Fruit fly (Drosophila melanogaster) whole organism, embryonic: ENCODE results near the gene DCP2.

Experiments used
- Asciz ChIP-seq: fragments of 200-800 bp; sonication (Bioruptor generic); optimal IDR thresholded peaks from 2 replicates; lab custom pipeline; 2017; ENCODE audit warnings: missing biosample characterization, mild to moderate bottlenecking, missing genetic modification characterization, missing genetic modification reagents
- Atf-2 ChIP-seq: fragments of 200-800 bp; sonication (Bioruptor generic); optimal IDR thresholded peaks from 2 replicates; lab custom pipeline; 2016; ENCODE audit warnings: missing biosample characterization, missing genetic modification characterization
- B-H1 ChIP-seq: fragments of 200-800 bp; sonication (Bioruptor generic); IDR thresholded peaks from 3 replicates; pipeline ENCODE4 v1.3.6; 2022; ENCODE audit warnings: missing biosample characterization, missing genetic modification characterization
- CG10654 ChIP-seq: fragments of 200-800 bp; sonication (Bioruptor generic); optimal IDR thresholded peaks from 2 replicates; lab custom pipeline; 2016; ENCODE audit warnings: missing biosample characterization, missing genetic modification characterization
- CG12071 ChIP-seq: fragments of 200-800 bp; sonication (Bioruptor generic); optimal IDR thresholded peaks from 3 replicates; lab custom pipeline; 2018; ENCODE audit warnings: missing biosample characterization, mild to moderate bottlenecking, missing genetic modification characterization
- CG14050 ChIP-seq: fragments of 200-800 bp; sonication (Bioruptor generic); IDR thresholded peaks from 3 replicates; pipeline ENCODE4 v1.3.6; 2022; ENCODE audit warnings: missing biosample characterization, missing genetic modification characterization
- CG15601 ChIP-seq: fragments of 200-800 bp; sonication (Bioruptor generic); optimal IDR thresholded peaks from 3 replicates; lab custom pipeline; 2019; ENCODE audit warnings: missing biosample characterization, mild to moderate bottlenecking, missing genetic modification characterization, moderate library complexity
- CG17186 ChIP-seq: fragments of 200-800 bp; sonication (Bioruptor generic); optimal IDR thresholded peaks from 3 replicates; lab custom pipeline; 2017; ENCODE audit warnings: missing biosample characterization, missing genetic modification reagents, missing genetic modification characterization
- CG17359 ChIP-seq: fragments of 200-800 bp; sonication (Bioruptor generic); optimal IDR thresholded peaks from 3 replicates; lab custom pipeline; 2018; ENCODE audit warnings: missing biosample characterization, mild to moderate bottlenecking, missing genetic modification characterization, moderate library complexity
- CG17802 ChIP-seq: fragments of 200-800 bp; sonication (Bioruptor generic); optimal IDR thresholded peaks from 2 replicates; lab custom pipeline; 2018; ENCODE audit warnings: missing biosample characterization, mild to moderate bottlenecking, missing genetic modification characterization, moderate library complexity
- CG17912 ChIP-seq: fragments of 200-800 bp; sonication (Bioruptor generic); optimal IDR thresholded peaks from 2 replicates; lab custom pipeline; 2018; ENCODE audit warnings: missing biosample characterization, mild to moderate bottlenecking, missing genetic modification characterization
- CG2116 ChIP-seq: fragments of 200-800 bp; sonication (Bioruptor generic); optimal IDR thresholded peaks from 3 replicates; lab custom pipeline; 2018; ENCODE audit warnings: missing biosample characterization, mild to moderate bottlenecking, missing genetic modification characterization
- CG2120 ChIP-seq: fragments of 200-800 bp; sonication (Bioruptor generic); optimal IDR thresholded peaks from 3 replicates; lab custom pipeline; 2016; ENCODE audit warnings: missing biosample characterization, missing genetic modification characterization
- CG2129 ChIP-seq: fragments of 200-800 bp; sonication (Bioruptor generic); IDR thresholded peaks from 2 replicates; pipeline ENCODE4 v1.3.6; 2022; ENCODE audit warnings: missing biosample characterization, missing genetic modification characterization; ENCODE audit not compliant: partially characterized antibody
- CG30403 ChIP-seq: fragments of 200-800 bp; sonication (Bioruptor generic); optimal IDR thresholded peaks from 3 replicates; lab custom pipeline; 2016; ENCODE audit warnings: missing biosample characterization, missing genetic modification characterization
- CG8388 ChIP-seq: fragments of 200-800 bp; sonication (Bioruptor generic); optimal IDR thresholded peaks from 2 replicates; lab custom pipeline; 2019; ENCODE audit warnings: missing biosample characterization, mild to moderate bottlenecking, missing genetic modification characterization, moderate library complexity
- CG9727 ChIP-seq: fragments of 200-800 bp; sonication (Bioruptor generic); optimal IDR thresholded peaks from 3 replicates; lab custom pipeline; 2017; ENCODE audit warnings: missing biosample characterization, mild to moderate bottlenecking, missing genetic modification characterization
- Camta ChIP-seq: fragments of 200-800 bp; sonication (Bioruptor generic); optimal IDR thresholded peaks from 2 replicates; lab custom pipeline; 2016; ENCODE audit warnings: missing biosample characterization, missing genetic modification characterization
- Doc3 ChIP-seq: fragments of 200-800 bp; sonication (Bioruptor generic); IDR thresholded peaks from 3 replicates; pipeline ENCODE4 v1.3.6; 2022; ENCODE audit warnings: missing biosample characterization, missing genetic modification characterization; ENCODE audit not compliant: partially characterized antibody
- Drgx ChIP-seq: fragments of 200-800 bp; sonication (Bioruptor generic); IDR thresholded peaks from 2 replicates; pipeline ENCODE4 v1.3.6; 2022; ENCODE audit warnings: missing biosample characterization, missing genetic modification characterization
- E2f1 ChIP-seq: fragments of 200-800 bp; sonication (Bioruptor generic); IDR thresholded peaks from 2 replicates; pipeline ENCODE4 v1.3.6; 2022; ENCODE audit warnings: missing biosample characterization, missing genetic modification characterization
- ERR ChIP-seq: fragments of 200-800 bp; sonication (Bioruptor generic); optimal IDR thresholded peaks from 2 replicates; lab custom pipeline; 2016; ENCODE audit warnings: missing biosample characterization, missing genetic modification characterization
- Eip74EF ChIP-seq, 2 experiments: fragments of 200-800 bp in 1 of 2; fragments of >200 bp in 1 of 2; sonication (Bioruptor generic) in 1 of 2; optimal IDR thresholded peaks; 2 replicates each; lab custom pipeline; 2017 to 2019; ENCODE audit warnings: missing biosample characterization in 2 of 2, missing genetic modification characterization in 2 of 2, mild to moderate bottlenecking in 1 of 2, moderate library complexity in 1 of 2
- Elba2 ChIP-seq: fragments of 200-800 bp; sonication (Bioruptor generic); optimal IDR thresholded peaks from 3 replicates; lab custom pipeline; 2016; ENCODE audit warnings: missing biosample characterization, missing genetic modification characterization
- Nf-YB ChIP-seq: fragments of 200-800 bp; sonication (Bioruptor generic); optimal IDR thresholded peaks from 3 replicates; lab custom pipeline; 2019; ENCODE audit warnings: missing biosample characterization, mild to moderate bottlenecking, missing genetic modification characterization, moderate library complexity
- Optix ChIP-seq: fragments of 200-800 bp; sonication (Bioruptor generic); IDR thresholded peaks from 3 replicates; pipeline ENCODE4 v1.3.6; 2022; ENCODE audit warnings: missing biosample characterization, missing genetic modification characterization
- PHDP ChIP-seq: fragments of 200-800 bp; sonication (Bioruptor generic); optimal IDR thresholded peaks from 3 replicates; lab custom pipeline; 2018; ENCODE audit warnings: missing biosample characterization, mild to moderate bottlenecking, missing genetic modification characterization, moderate library complexity
- Trl ChIP-seq, 3 experiments: fragments of >200 bp in 2 of 3; fragments of 200-800 bp in 1 of 3; sonication (Bioruptor generic) in 1 of 3; optimal IDR thresholded peaks; 2 replicates in 1 of 3; 3 replicates in 2 of 3; lab custom pipeline; 2016 to 2017; ENCODE audit warnings: missing biosample characterization in 1 of 3, missing genetic modification characterization in 1 of 3
- Vsx1 ChIP-seq: fragments of 200-800 bp; sonication (Bioruptor generic); optimal IDR thresholded peaks from 2 replicates; lab custom pipeline; 2017; ENCODE audit warnings: missing biosample characterization, mild to moderate bottlenecking, missing genetic modification characterization, missing genetic modification reagents
- ara ChIP-seq: fragments of 200-800 bp; sonication (Bioruptor generic); IDR thresholded peaks from 2 replicates; pipeline ENCODE4 v1.3.6; 2022; ENCODE audit warnings: missing biosample characterization, missing genetic modification characterization
- bab2 ChIP-seq: fragments of 200-800 bp; sonication (Bioruptor generic); optimal IDR thresholded peaks from 2 replicates; lab custom pipeline; 2016; ENCODE audit warnings: missing biosample characterization, missing genetic modification characterization
- bowl ChIP-seq: fragments of 200-800 bp; sonication (Bioruptor generic); IDR thresholded peaks from 2 replicates; pipeline ENCODE4 v1.3.6; 2022; ENCODE audit warnings: missing biosample characterization, missing genetic modification characterization
- bsh ChIP-seq, 2 experiments: fragments of 200-800 bp; sonication (Bioruptor generic); optimal IDR thresholded peaks; 2 replicates each; lab custom pipeline; 2017 to 2018; ENCODE audit warnings: mild to moderate bottlenecking in 2 of 2, missing biosample characterization in 2 of 2, missing genetic modification characterization in 2 of 2, moderate library complexity in 1 of 2
- caup ChIP-seq: fragments of 200-800 bp; sonication (Bioruptor generic); optimal IDR thresholded peaks from 3 replicates; lab custom pipeline; 2017; ENCODE audit warnings: missing biosample characterization, mild to moderate bottlenecking, missing genetic modification characterization, moderate library complexity; ENCODE audit not compliant: severe bottlenecking
- chinmo ChIP-seq: fragments of 200-800 bp; sonication (Bioruptor generic); IDR thresholded peaks from 4 replicates; pipeline ENCODE4 v1.3.6; 2022; ENCODE audit warnings: missing biosample characterization, missing genetic modification characterization; ENCODE audit not compliant: partially characterized antibody
- dati ChIP-seq: fragments of 200-800 bp; sonication (Bioruptor generic); IDR thresholded peaks from 2 replicates; pipeline ENCODE4 v1.3.6; 2022; ENCODE audit warnings: missing biosample characterization, missing genetic modification characterization
- gem ChIP-seq: fragments of 200-800 bp; sonication (Bioruptor generic); optimal IDR thresholded peaks from 2 replicates; lab custom pipeline; 2019; ENCODE audit warnings: missing biosample characterization, mild to moderate bottlenecking, missing genetic modification characterization, moderate library complexity
- her ChIP-seq: fragments of 200-800 bp; sonication (Bioruptor generic); optimal IDR thresholded peaks from 2 replicates; lab custom pipeline; 2016; ENCODE audit warnings: missing biosample characterization, missing genetic modification characterization
- jing ChIP-seq: fragments of 200-800 bp; sonication (Bioruptor generic); optimal IDR thresholded peaks from 2 replicates; lab custom pipeline; 2018; ENCODE audit warnings: missing biosample characterization, mild to moderate bottlenecking, missing genetic modification characterization
- kni ChIP-seq: fragments of 200-800 bp; sonication (Bioruptor generic); optimal IDR thresholded peaks from 3 replicates; lab custom pipeline; 2017; ENCODE audit warnings: mild to moderate bottlenecking, missing biosample characterization, missing genetic modification reagents, missing genetic modification characterization
- lola ChIP-seq, 3 experiments: fragments of >200 bp in 2 of 3; fragments of 200-800 bp in 1 of 3; sonication (Bioruptor generic) in 1 of 3; optimal IDR thresholded peaks; 2 replicates each; lab custom pipeline; 2017 to 2019; ENCODE audit warnings: missing biosample characterization in 3 of 3, missing genetic modification characterization in 3 of 3, mild to moderate bottlenecking in 1 of 3, moderate library complexity in 1 of 3
- sens ChIP-seq: fragments of 200-800 bp; sonication (Bioruptor generic); peaks from one replicate; lab custom pipeline; 2016; ENCODE audit warnings: missing biosample characterization, missing genetic modification characterization
- slou ChIP-seq: fragments of 200-800 bp; sonication (Bioruptor generic); optimal IDR thresholded peaks from 3 replicates; lab custom pipeline; 2016; ENCODE audit warnings: missing biosample characterization, missing genetic modification characterization
- so ChIP-seq: fragments of 200-800 bp; sonication (Bioruptor generic); IDR thresholded peaks from 3 replicates; pipeline ENCODE4 v1.3.6; 2022; ENCODE audit warnings: missing biosample characterization, missing genetic modification characterization
- sob ChIP-seq: fragments of 200-800 bp; sonication (Bioruptor generic); IDR thresholded peaks from 2 replicates; pipeline ENCODE4 v1.3.6; 2022; ENCODE audit warnings: missing biosample characterization, missing genetic modification characterization
- tap ChIP-seq: fragments of 200-800 bp; optimal IDR thresholded peaks from 3 replicates; lab custom pipeline; 2019; ENCODE audit warnings: missing biosample characterization, mild to moderate bottlenecking, missing genetic modification characterization, moderate library complexity
- yki ChIP-seq: fragments of >200 bp; optimal IDR thresholded peaks from 3 replicates; lab custom pipeline; 2018
- zf30C ChIP-seq: fragments of 200-800 bp; sonication (Bioruptor generic); optimal IDR thresholded peaks from 3 replicates; lab custom pipeline; 2018; ENCODE audit warnings: missing biosample characterization, mild to moderate bottlenecking, missing genetic modification characterization

DCP2 gene

dm6 chr3L:15825493-15826209 is 572 bp downstream of the DCP2 start (continued):
- TF ChIP-seq B-H1 (GFP tag; lab: Robert Waterston, UW), result peak; percentile 18; the same call in 1 of the 3 replicates
- no peak for TF ChIP-seq dati (GFP tag; lab: Robert Waterston, UW)
- peak; percentile 52 for TF ChIP-seq sens
- peak; percentile 21 for TF ChIP-seq CG17359 (tag; lab: Kevin White, UChicago)
- TF ChIP-seq CG2116 (GFP tag; lab: Kevin White, UChicago), result peak; percentile 4
- no peak for TF ChIP-seq CG14050
- TF ChIP-seq Doc3 (GFP tag; lab: Robert Waterston, UW), result no peak
- TF ChIP-seq CG2129 (GFP tag; lab: Robert Waterston, UW), result no peak
- TF ChIP-seq bsh (GFP tag; optimal IDR thresholded peaks at IDR 0.05; lab: Kevin White, UChicago), result peak in 1 of 2 experiments; percentile 22
- peak; percentile 27; the same call in 1 of the 2 replicates for TF ChIP-seq bowl (GFP tag; lab: Robert Waterston, UW)
- peak; percentile 62 for TF ChIP-seq kni (GFP tag; lab: Kevin White, UChicago)
- peak; percentile 39 for TF ChIP-seq PHDP (tag; lab: Kevin White, UChicago)
- TF ChIP-seq CG15601, result no peak
- TF ChIP-seq CG2120, result peak; percentile 29
- TF ChIP-seq sob, result peak; percentile 56; the same call in 1 of the 2 replicates
- TF ChIP-seq CG8388 (GFP tag; lab: Kevin White, UChicago), result peak; percentile 0
- TF ChIP-seq Nf-YB (GFP tag; lab: Kevin White, UChicago), result peak; percentile 10
- TF ChIP-seq Trl (optimal IDR thresholded peaks at IDR 0.05; lab: Kevin White, UChicago), result peak; percentile 81 to 94
- TF ChIP-seq Trl (GFP tag; optimal IDR thresholded peaks at IDR 0.05; lab: Kevin White, UChicago), result peak; percentile 26
- TF ChIP-seq tap, result peak; percentile 8
- peak; percentile 58 for TF ChIP-seq Drgx (GFP tag; lab: Robert Waterston, UW)
- peak; percentile 62 for TF ChIP-seq CG12071 (GFP tag; lab: Kevin White, UChicago)
- no peak for TF ChIP-seq slou
- no peak for TF ChIP-seq E2f1 (GFP tag; lab: Robert Waterston, UW)
- TF ChIP-seq zf30C, result no peak
- peak in 1 of 3 experiments; percentile 59 for TF ChIP-seq lola (GFP tag; optimal IDR thresholded peaks at IDR 0.05; lab: Kevin White, UChicago)
- no peak for TF ChIP-seq CG17802 (tag; lab: Kevin White, UChicago)
- no peak for TF ChIP-seq her (GFP tag; lab: Kevin White, UChicago)
- TF ChIP-seq jing (GFP tag; lab: Kevin White, UChicago), result no peak
- no peak for TF ChIP-seq Eip74EF (GFP tag; optimal IDR thresholded peaks at IDR 0.05; lab: Kevin White, UChicago)
- peak; percentile 11 for TF ChIP-seq caup
- no peak for TF ChIP-seq gem (tag; lab: Kevin White, UChicago)
- no peak for TF ChIP-seq Atf-2 (GFP tag; lab: Kevin White, UChicago)
- peak; percentile 32 for TF ChIP-seq Asciz (GFP tag; lab: Kevin White, UChicago)
- peak; percentile 48; the same call in 1 of the 3 replicates for TF ChIP-seq so
- peak; percentile 55; the same call in 1 of the 2 replicates for TF ChIP-seq ara
- TF ChIP-seq Optix (GFP tag; lab: Robert Waterston, UW), result no peak
- no peak for TF ChIP-seq CG17912 (GFP tag; lab: Kevin White, UChicago)
- TF ChIP-seq chinmo, result peak; percentile 77; the same call in 3 of the 4 replicates
- no peak for TF ChIP-seq Elba2 (GFP tag; lab: Kevin White, UChicago)
- peak; percentile 45 for TF ChIP-seq CG9727 (GFP tag; lab: Kevin White, UChicago)
- no peak for TF ChIP-seq yki (lab: Kevin White, UChicago)
- no peak for TF ChIP-seq Camta (GFP tag; lab: Kevin White, UChicago)
- TF ChIP-seq CG30403, result no peak
- TF ChIP-seq CG10654 (GFP tag; lab: Kevin White, UChicago), result no peak
- TF ChIP-seq bab2 (GFP tag; lab: Kevin White, UChicago), result no peak
- peak; percentile 54 for TF ChIP-seq Vsx1 (GFP tag; lab: Kevin White, UChicago)
- TF ChIP-seq ERR (GFP tag; lab: Kevin White, UChicago), result no peak
- TF ChIP-seq CG17186, result no peak
